Worm (Caenorhabditis elegans) whole organism, early embryonic: Measurements from ENCODE around the gene T10B5.4.

Experiments used
- B0310.2 ChIP-seq: sonication (generic microtip); optimal IDR thresholded peaks from 2 replicates; lab custom pipeline; 2016; ENCODE audit warnings: mild to moderate bottlenecking, missing genetic modification characterization, missing compliant biosample characterization
- F13C5.2 ChIP-seq: sonication (generic microtip); optimal IDR thresholded peaks from 2 replicates; lab custom pipeline; 2017; ENCODE audit warnings: mild to moderate bottlenecking, missing genetic modification characterization, inconsistent platforms, missing compliant biosample characterization
- aly-1 ChIP-seq: sonication (generic microtip); optimal IDR thresholded peaks from 2 replicates; lab custom pipeline; 2016; ENCODE audit warnings: missing genetic modification characterization, missing compliant biosample characterization
- ama-1 ChIP-seq: fragments of 150-350 bp; optimal IDR thresholded peaks from 2 replicates; lab custom pipeline; 2014
- ceh-13 ChIP-seq: fragments of 200-800 bp; sonication (Bioruptor generic); optimal IDR thresholded peaks from 2 replicates; lab custom pipeline; 2018; ENCODE audit warnings: mild to moderate bottlenecking, missing genetic modification characterization, missing compliant biosample characterization
- ceh-36 ChIP-seq: sonication (generic microtip); optimal IDR thresholded peaks from 2 replicates; lab custom pipeline; 2016; ENCODE audit warnings: missing genetic modification characterization, inconsistent platforms, missing compliant biosample characterization
- ets-7 ChIP-seq: sonication (generic microtip); optimal IDR thresholded peaks from 2 replicates; lab custom pipeline; 2016; ENCODE audit warnings: missing genotype, missing genetic modification characterization, missing compliant biosample characterization
- flt-1 ChIP-seq: fragments of 200-800 bp; sonication (Bioruptor generic); IDR thresholded peaks from 2 replicates; pipeline ENCODE4 v1.3.6; 2022; ENCODE audit warnings: missing genetic modification characterization, missing compliant biosample characterization
- hmbx-1 ChIP-seq: sonication (generic microtip); optimal IDR thresholded peaks from 2 replicates; lab custom pipeline; 2016; ENCODE audit warnings: mild to moderate bottlenecking, missing genetic modification characterization, missing compliant biosample characterization
- hmg-4 ChIP-seq: fragments of 200-800 bp; sonication (Bioruptor generic); optimal IDR thresholded peaks from 2 replicates; lab custom pipeline; 2018; ENCODE audit warnings: mild to moderate bottlenecking, missing genetic modification characterization, missing compliant biosample characterization
- hnd-1 ChIP-seq: sonication (generic microtip); optimal IDR thresholded peaks from 2 replicates; lab custom pipeline; 2016; ENCODE audit warnings: missing genetic modification characterization, missing compliant biosample characterization
- pes-1 ChIP-seq: fragments of 200-800 bp; sonication (Bioruptor generic); IDR thresholded peaks from 2 replicates; pipeline ENCODE4 v1.3.6; 2022; ENCODE audit warnings: missing genetic modification reagents, missing genetic modification characterization, missing compliant biosample characterization
- scrt-1 ChIP-seq: fragments of 200-800 bp; sonication (Bioruptor generic); IDR thresholded peaks from 2 replicates; pipeline ENCODE4 v1.3.6; 2022; ENCODE audit warnings: missing genetic modification characterization, missing compliant biosample characterization
- sea-1 ChIP-seq: fragments of 200-800 bp; sonication (Bioruptor generic); conservative IDR thresholded peaks from 2 replicates; pipeline ENCODE4 v1.3.6; 2022; ENCODE audit warnings: missing genetic modification characterization, missing compliant biosample characterization
- tbx-11 ChIP-seq: fragments of 200-800 bp; sonication (Bioruptor generic); IDR thresholded peaks from 2 replicates; pipeline ENCODE4 v1.3.6; 2022; ENCODE audit warnings: missing genetic modification characterization, missing compliant biosample characterization
- tbx-37 ChIP-seq: fragments of 200-800 bp; sonication (Bioruptor generic); conservative IDR thresholded peaks from 2 replicates; pipeline ENCODE4 v1.3.6; 2022; ENCODE audit warnings: missing genetic modification reagents, missing genetic modification characterization, missing compliant biosample characterization
- tra-4 ChIP-seq: sonication (generic microtip); optimal IDR thresholded peaks from 2 replicates; lab custom pipeline; 2017; ENCODE audit warnings: missing genetic modification characterization, missing compliant biosample characterization

The T10B5.4 gene

DNA sequence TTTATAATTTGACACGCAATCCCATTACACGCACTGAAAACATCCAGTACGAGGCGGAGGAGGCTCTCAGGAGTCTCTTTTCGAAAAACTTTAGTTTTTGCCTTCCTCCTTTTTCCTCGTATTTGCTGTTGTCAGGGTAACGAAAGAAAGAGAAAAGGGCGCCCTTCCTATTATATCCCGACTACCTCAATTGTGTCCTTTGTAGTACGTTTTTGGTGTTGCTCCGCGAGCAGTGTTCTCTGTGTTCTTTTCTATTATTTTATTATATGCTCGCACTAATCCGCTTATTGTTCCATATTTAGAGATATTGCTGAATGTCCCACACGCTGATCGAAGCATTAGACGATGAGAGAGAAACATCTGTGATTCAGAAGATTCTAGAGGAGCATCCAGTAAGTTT is 23.9 kb upstream of the T10B5.4 start, which contains the start of gene nphp-2:
nphp-2 (plus strand) TSS at position 301 of the 400 bp plus-strand sequence.
- no peak for TF ChIP-seq pes-1
- no peak for TF ChIP-seq tbx-11 (GFP tag; lab: Robert Waterston, UW)
- no peak for TF ChIP-seq hmbx-1 (tag; lab: Kevin White, UChicago)
- no peak for TF ChIP-seq B0310.2
- TF ChIP-seq flt-1: no peak
- TF ChIP-seq ceh-13 (GFP tag; lab: Kevin White, UChicago): no peak
- no peak for TF ChIP-seq hmg-4 (GFP tag; lab: Kevin White, UChicago)
- no peak for TF ChIP-seq tbx-37
- TF ChIP-seq hnd-1 (tag; lab: Kevin White, UChicago): no peak
- no peak for TF ChIP-seq ama-1 (lab: Kevin White, UChicago)
- no peak for TF ChIP-seq aly-1 (tag; lab: Kevin White, UChicago)
- no peak for TF ChIP-seq tra-4 (tag; lab: Kevin White, UChicago)
- no peak for TF ChIP-seq ceh-36
- no peak for TF ChIP-seq sea-1 (GFP tag; lab: Robert Waterston, UW)

DNA sequence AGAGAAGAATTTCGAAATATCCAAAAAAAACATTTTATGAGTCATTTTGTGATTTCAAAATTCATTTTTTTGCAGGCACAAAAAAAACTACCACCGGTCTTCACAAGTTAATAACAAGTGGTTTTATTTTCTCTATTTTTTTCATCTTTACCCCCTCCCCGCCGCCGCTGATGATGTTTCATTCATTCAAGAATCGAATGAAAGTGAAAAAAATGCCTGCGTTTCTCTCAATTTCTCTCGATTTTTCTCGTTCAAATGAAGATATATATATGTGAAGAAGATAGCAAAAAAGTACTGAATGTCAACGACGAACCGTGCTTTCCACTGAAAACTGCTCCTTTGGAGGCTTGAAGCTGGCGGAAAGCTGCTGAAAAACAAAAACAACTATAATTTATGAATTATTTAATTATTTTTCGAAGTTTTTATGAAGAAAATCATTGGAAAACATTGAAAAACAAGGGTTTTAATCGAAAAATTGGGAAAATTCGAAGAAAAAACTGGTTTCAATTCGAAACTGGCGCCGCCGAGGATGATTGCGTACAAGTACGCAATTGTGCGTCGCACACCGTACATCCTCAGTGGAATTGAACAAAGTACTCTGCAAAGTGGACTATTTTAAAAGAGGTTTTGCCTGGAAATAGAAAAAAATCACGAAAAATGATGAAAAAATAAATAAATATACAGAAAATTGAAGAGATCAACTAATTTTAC is 21.1 kb upstream of the T10B5.4 start, which contains the start of gene zig-11:
zig-11 (minus strand) TSS at position 373 of the 711 bp plus-strand sequence.
- TF ChIP-seq sea-1 (GFP tag; lab: Robert Waterston, UW) (no peak), ceh-13 (GFP tag; lab: Kevin White, UChicago) (no peak), tbx-37 (no peak), aly-1 (tag; lab: Kevin White, UChicago) (no peak), hnd-1 (tag; lab: Kevin White, UChicago) (no peak)

DNA sequence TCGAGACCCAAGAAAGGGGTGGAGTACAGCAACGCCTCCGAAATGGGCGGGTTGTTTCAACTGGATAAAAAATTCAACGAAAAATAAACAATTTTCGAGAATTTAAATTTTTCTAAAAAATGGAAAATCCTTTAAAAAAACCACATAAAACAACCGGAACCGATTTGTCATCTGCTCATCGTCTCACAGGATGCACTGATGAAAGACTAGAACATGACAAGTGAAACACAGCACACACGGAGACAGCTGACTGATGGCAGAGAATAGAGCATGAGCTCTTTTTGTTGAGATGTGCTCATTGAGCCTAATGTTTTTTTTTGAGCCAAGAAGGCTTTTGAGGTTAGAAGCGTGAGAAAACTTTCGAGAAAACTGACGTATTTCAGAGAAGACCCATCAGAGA is 18.4 kb upstream of the T10B5.4 start:
- TF ChIP-seq tra-4 (tag; lab: Kevin White, UChicago) (no peak), aly-1 (tag; lab: Kevin White, UChicago) (no peak), hmbx-1 (tag; lab: Kevin White, UChicago) (no peak), scrt-1 (no peak), hmg-4 (GFP tag; lab: Kevin White, UChicago) (no peak), pes-1 (no peak), flt-1 (no peak), F13C5.2 (no peak), tbx-37 (no peak), tbx-11 (GFP tag; lab: Robert Waterston, UW) (no peak), sea-1 (GFP tag; lab: Robert Waterston, UW) (no peak), ceh-13 (GFP tag; lab: Kevin White, UChicago) (no peak), hnd-1 (tag; lab: Kevin White, UChicago) (no peak), B0310.2 (no peak), ets-7 (no peak), ama-1 (lab: Kevin White, UChicago) (no peak), ceh-36 (no peak)

DNA sequence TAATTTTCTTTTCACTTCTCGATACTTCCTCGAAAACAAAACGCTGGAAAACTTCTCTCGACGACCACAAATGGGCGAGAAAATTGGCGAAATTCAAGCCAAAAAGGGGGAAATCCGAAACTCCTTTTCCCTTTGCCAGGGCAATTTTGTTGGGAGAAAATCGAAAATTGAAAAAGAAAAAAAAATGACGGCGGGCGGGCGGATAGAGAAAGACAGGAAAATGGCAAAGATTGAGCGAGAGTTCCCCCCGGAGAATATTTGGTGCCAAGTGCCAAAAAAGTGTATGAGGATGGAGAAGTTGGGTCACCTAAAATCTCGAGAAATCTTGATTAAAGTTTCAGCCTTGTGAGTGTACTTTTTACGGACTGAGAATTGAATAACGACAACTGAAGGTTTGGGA is 16.7 kb upstream of the T10B5.4 start:
- no peak for TF ChIP-seq hmbx-1 (tag; lab: Kevin White, UChicago)
- TF ChIP-seq hnd-1 (tag; lab: Kevin White, UChicago): no peak
- no peak for TF ChIP-seq B0310.2
- TF ChIP-seq tbx-11 (GFP tag; lab: Robert Waterston, UW): no peak
- no peak for TF ChIP-seq ceh-36
- TF ChIP-seq aly-1 (tag; lab: Kevin White, UChicago): no peak
- no peak for TF ChIP-seq sea-1 (GFP tag; lab: Robert Waterston, UW)
- TF ChIP-seq ama-1 (lab: Kevin White, UChicago): no peak
- no peak for TF ChIP-seq hmg-4 (GFP tag; lab: Kevin White, UChicago)
- no peak for TF ChIP-seq flt-1
- no peak for TF ChIP-seq ets-7
- no peak for TF ChIP-seq pes-1
- no peak for TF ChIP-seq tra-4 (tag; lab: Kevin White, UChicago)
- no peak for TF ChIP-seq ceh-13 (GFP tag; lab: Kevin White, UChicago)
- TF ChIP-seq scrt-1: no peak

DNA sequence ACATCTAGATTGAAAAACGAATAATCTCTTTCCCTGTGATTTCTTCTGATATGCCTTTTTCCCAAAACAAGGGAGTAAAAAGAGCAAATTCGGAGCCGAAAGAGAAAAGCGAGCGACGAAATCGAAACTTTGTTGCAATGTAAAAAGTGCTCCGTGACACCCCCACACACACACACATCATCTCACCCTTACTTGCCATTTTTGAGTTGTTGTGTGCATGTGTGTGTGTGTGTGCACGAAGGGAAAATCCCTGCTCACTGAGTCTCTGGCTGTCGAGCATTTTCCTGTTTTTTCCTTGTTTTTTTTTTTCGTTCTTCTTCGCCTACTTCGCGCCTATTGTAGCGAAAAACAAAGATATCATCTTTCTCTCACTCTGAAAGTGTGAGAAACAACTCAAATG is 15.4 kb upstream of the T10B5.4 start:
- TF ChIP-seq ama-1 (lab: Kevin White, UChicago) (no peak), scrt-1 (no peak), ets-7 (no peak), B0310.2 (no peak), ceh-13 (GFP tag; lab: Kevin White, UChicago) (no peak), hmbx-1 (tag; lab: Kevin White, UChicago) (no peak), F13C5.2 (no peak), flt-1 (no peak), pes-1 (no peak), tbx-37 (no peak), tra-4 (tag; lab: Kevin White, UChicago) (no peak), hnd-1 (tag; lab: Kevin White, UChicago) (no peak), sea-1 (GFP tag; lab: Robert Waterston, UW) (no peak), tbx-11 (GFP tag; lab: Robert Waterston, UW) (no peak), ceh-36 (no peak)

DNA sequence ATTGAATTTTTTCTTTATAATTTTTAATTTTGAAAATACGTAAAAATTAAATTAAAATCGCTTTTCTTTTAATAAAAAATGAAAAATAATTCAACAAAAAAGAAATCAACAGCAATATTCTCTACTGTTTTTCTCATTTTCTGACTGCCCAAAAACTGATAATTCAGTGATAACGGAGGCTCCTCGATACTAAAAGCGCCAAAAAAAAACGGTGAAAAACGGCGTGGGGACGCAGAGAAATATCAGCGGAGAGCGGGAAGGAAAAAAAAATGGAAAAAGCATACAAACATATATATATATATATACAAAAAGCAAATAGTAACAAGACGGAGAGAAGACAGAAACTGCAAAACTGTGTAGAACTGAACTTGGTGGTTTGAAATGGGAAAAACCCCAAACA is 11.5 kb upstream of the T10B5.4 start:
- no peak for TF ChIP-seq ets-7
- no peak for TF ChIP-seq tbx-11 (GFP tag; lab: Robert Waterston, UW)
- no peak for TF ChIP-seq tbx-37
- no peak for TF ChIP-seq hnd-1 (tag; lab: Kevin White, UChicago)
- no peak for TF ChIP-seq F13C5.2
- no peak for TF ChIP-seq sea-1 (GFP tag; lab: Robert Waterston, UW)
- no peak for TF ChIP-seq aly-1 (tag; lab: Kevin White, UChicago)
- TF ChIP-seq ama-1 (lab: Kevin White, UChicago): no peak
- no peak for TF ChIP-seq tra-4 (tag; lab: Kevin White, UChicago)
- TF ChIP-seq scrt-1: no peak
- TF ChIP-seq flt-1: no peak

DNA sequence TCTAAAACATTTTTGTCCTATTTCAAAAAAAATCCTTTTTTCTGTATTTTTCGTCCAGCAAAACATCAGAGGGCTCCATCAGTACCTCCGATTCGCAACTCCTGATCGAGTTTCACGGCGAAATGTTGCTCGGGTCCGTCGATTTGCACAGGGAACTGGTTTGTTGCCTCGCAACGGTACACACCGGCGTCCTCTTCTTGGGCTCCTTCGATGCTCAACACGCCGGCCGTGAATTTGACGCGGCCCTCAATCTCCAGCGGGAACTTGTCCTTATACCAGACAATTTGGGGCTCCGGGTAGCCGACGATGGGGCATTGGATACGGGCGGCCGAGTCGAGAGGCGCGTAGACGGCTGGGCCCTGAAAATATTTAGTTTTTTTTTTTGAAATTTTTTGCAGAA is 6.4 kb upstream of the T10B5.4 start:
- TF ChIP-seq hnd-1 (tag; lab: Kevin White, UChicago) (no peak), hmbx-1 (tag; lab: Kevin White, UChicago) (no peak), B0310.2 (no peak), tbx-11 (GFP tag; lab: Robert Waterston, UW) (no peak), aly-1 (tag; lab: Kevin White, UChicago) (no peak), ceh-13 (GFP tag; lab: Kevin White, UChicago) (no peak), ceh-36 (no peak), tbx-37 (no peak), ama-1 (lab: Kevin White, UChicago) (no peak), scrt-1 (no peak), flt-1 (no peak), ets-7 (no peak), pes-1 (no peak), sea-1 (GFP tag; lab: Robert Waterston, UW) (no peak), tra-4 (tag; lab: Kevin White, UChicago) (no peak), hmg-4 (GFP tag; lab: Kevin White, UChicago) (no peak)
